Fruit fly (Drosophila melanogaster) whole organism, embryonic: Measurements from ENCODE around the gene jus.

Experiments used
- Bdp1 ChIP-seq: fragments of 200-800 bp; sonication (Bioruptor generic); optimal IDR thresholded peaks from 3 replicates; lab custom pipeline; 2016; ENCODE audit warnings: missing biosample characterization, missing genetic modification characterization
- CG1233 ChIP-seq: fragments of 200-800 bp; sonication (Bioruptor generic); optimal IDR thresholded peaks from 4 replicates; lab custom pipeline; 2018; ENCODE audit warnings: missing biosample characterization, mild to moderate bottlenecking, missing genetic modification characterization

dm6 chr3R:29221168-29221567 is 26.4 kb upstream of the jus start:
- TF ChIP-seq Bdp1 (GFP tag; lab: Kevin White, UChicago) (no peak), CG1233 (GFP tag; lab: Kevin White, UChicago) (no peak)
